Fruit fly (Drosophila melanogaster) whole organism, embryonic: ENCODE data around the gene Acp65Aa.
A peak's percentile ranks its signal among the peaks of the same experiment; 100 is the strongest.

ENCODE experiments used
- ATbp ChIP-seq: fragments of 200-800 bp; sonication (Bioruptor generic); optimal IDR thresholded peaks from 2 replicates; lab custom pipeline; 2017; ENCODE audit warnings: missing biosample characterization, mild to moderate bottlenecking, missing genetic modification characterization, missing genetic modification reagents
- Antp ChIP-seq: fragments of 200-800 bp; sonication (Bioruptor generic); optimal IDR thresholded peaks from 3 replicates; lab custom pipeline; 2016; ENCODE audit warnings: missing biosample characterization, missing genetic modification characterization
- CG10565 ChIP-seq: fragments of 200-800 bp; sonication (Bioruptor generic); optimal IDR thresholded peaks from 3 replicates; lab custom pipeline; 2016; ENCODE audit warnings: missing biosample characterization, mild to moderate bottlenecking, missing genetic modification characterization
- CG12769 ChIP-seq: fragments of 200-800 bp; sonication (Bioruptor generic); optimal IDR thresholded peaks from 2 replicates; lab custom pipeline; 2019; ENCODE audit warnings: missing biosample characterization, mild to moderate bottlenecking, missing genetic modification characterization, moderate library complexity
- CG13287 ChIP-seq: fragments of 200-800 bp; sonication (Bioruptor generic); IDR thresholded peaks from 2 replicates; pipeline ENCODE4 v1.3.6; 2022; ENCODE audit warnings: missing biosample characterization, missing genetic modification characterization; ENCODE audit not compliant: partially characterized antibody
- CG13296 ChIP-seq: fragments of 200-800 bp; sonication (Bioruptor generic); optimal IDR thresholded peaks from 3 replicates; lab custom pipeline; 2018; ENCODE audit warnings: missing biosample characterization, mild to moderate bottlenecking, missing genetic modification characterization
- CG13775 ChIP-seq: fragments of 200-800 bp; sonication (Bioruptor generic); optimal IDR thresholded peaks from 3 replicates; lab custom pipeline; 2017; ENCODE audit warnings: missing biosample characterization, mild to moderate bottlenecking, missing genetic modification characterization
- CG14710 ChIP-seq: fragments of 200-800 bp; sonication (Bioruptor generic); optimal IDR thresholded peaks from 3 replicates; lab custom pipeline; 2019; ENCODE audit warnings: missing biosample characterization, mild to moderate bottlenecking, missing genetic modification characterization, moderate library complexity
- CG17328 ChIP-seq: fragments of 200-800 bp; sonication (Bioruptor generic); IDR thresholded peaks from 2 replicates; pipeline ENCODE4 v1.3.6; 2022; ENCODE audit warnings: missing biosample characterization, missing genetic modification characterization
- CG2875 ChIP-seq: fragments of 200-800 bp; sonication (Bioruptor generic); optimal IDR thresholded peaks from 2 replicates; lab custom pipeline; 2017; ENCODE audit warnings: missing biosample characterization, mild to moderate bottlenecking, missing genetic modification characterization, missing genetic modification reagents
- CG6791 ChIP-seq: fragments of 200-800 bp; sonication (Bioruptor generic); IDR thresholded peaks from 3 replicates; pipeline ENCODE4 v1.3.6; 2022; ENCODE audit warnings: missing biosample characterization, missing genetic modification characterization; ENCODE audit not compliant: partially characterized antibody
- CG7357 ChIP-seq: fragments of 200-800 bp; sonication (Bioruptor generic); IDR thresholded peaks from 3 replicates; pipeline ENCODE4 v1.3.6; 2022; ENCODE audit warnings: missing biosample characterization, missing genetic modification characterization
- CG8924 ChIP-seq: fragments of 200-800 bp; optimal IDR thresholded peaks from 3 replicates; lab custom pipeline; 2019; ENCODE audit warnings: missing biosample characterization, mild to moderate bottlenecking, missing genetic modification characterization, moderate library complexity
- CG9215 ChIP-seq: fragments of 200-800 bp; sonication (Bioruptor generic); IDR thresholded peaks from 2 replicates; pipeline ENCODE4 v1.3.6; 2022; ENCODE audit warnings: missing biosample characterization, missing genetic modification characterization
- CG9817 ChIP-seq: fragments of 200-800 bp; sonication (Bioruptor generic); optimal IDR thresholded peaks from 2 replicates; lab custom pipeline; 2018; ENCODE audit warnings: missing biosample characterization, mild to moderate bottlenecking, missing genetic modification characterization, moderate library complexity
- D19B ChIP-seq: fragments of 200-800 bp; sonication (Bioruptor generic); optimal IDR thresholded peaks from 2 replicates; lab custom pipeline; 2017; ENCODE audit warnings: missing biosample characterization, mild to moderate bottlenecking, missing genetic modification characterization
- Deaf1 ChIP-seq: fragments of 200-800 bp; optimal IDR thresholded peaks from 3 replicates; lab custom pipeline; 2019; ENCODE audit warnings: missing biosample characterization, mild to moderate bottlenecking, missing genetic modification characterization, moderate library complexity
- Dip2 ChIP-seq: fragments of 200-800 bp; sonication (Bioruptor generic); IDR thresholded peaks from 2 replicates; pipeline ENCODE4 v1.3.6; 2022; ENCODE audit warnings: missing biosample characterization, missing genetic modification characterization
- E2f2 ChIP-seq: fragments of 200-800 bp; sonication (Bioruptor generic); IDR thresholded peaks from 2 replicates; pipeline ENCODE4 v1.3.6; 2022; ENCODE audit warnings: missing biosample characterization, missing genetic modification characterization
- ERR ChIP-seq: fragments of 200-800 bp; sonication (Bioruptor generic); optimal IDR thresholded peaks from 2 replicates; lab custom pipeline; 2016; ENCODE audit warnings: missing biosample characterization, missing genetic modification characterization
- Elba2 ChIP-seq: fragments of 200-800 bp; sonication (Bioruptor generic); optimal IDR thresholded peaks from 3 replicates; lab custom pipeline; 2016; ENCODE audit warnings: missing biosample characterization, missing genetic modification characterization
- Fer3 ChIP-seq: fragments of 200-800 bp; sonication (Bioruptor generic); optimal IDR thresholded peaks from 2 replicates; lab custom pipeline; 2018; ENCODE audit warnings: missing biosample characterization, mild to moderate bottlenecking, missing genetic modification characterization, moderate library complexity
- Hsf ChIP-seq: fragments of 200-800 bp; sonication (Bioruptor generic); optimal IDR thresholded peaks from 3 replicates; lab custom pipeline; 2016; ENCODE audit warnings: missing biosample characterization, missing genetic modification characterization
- Jarid2 ChIP-seq: fragments of 200-800 bp; sonication (Bioruptor generic); optimal IDR thresholded peaks from 3 replicates; lab custom pipeline; 2017; ENCODE audit warnings: mild to moderate bottlenecking, missing biosample characterization, missing genetic modification reagents, missing genetic modification characterization
- MBD-R2 ChIP-seq: fragments of 200-800 bp; sonication (Bioruptor generic); IDR thresholded peaks from 2 replicates; pipeline ENCODE4 v1.3.6; 2022; ENCODE audit warnings: missing biosample characterization, missing genetic modification characterization
- MESR4 ChIP-seq: fragments of 200-800 bp; sonication (Bioruptor generic); optimal IDR thresholded peaks from 2 replicates; lab custom pipeline; 2018; ENCODE audit warnings: missing biosample characterization, mild to moderate bottlenecking, missing genetic modification characterization, moderate library complexity
- Ptx1 ChIP-seq: fragments of 200-800 bp; sonication (Bioruptor generic); IDR thresholded peaks from 2 replicates; pipeline ENCODE4 v1.3.6; 2022; ENCODE audit warnings: missing biosample characterization, missing genetic modification characterization
- Rfx ChIP-seq: fragments of 200-800 bp; sonication (Bioruptor generic); IDR thresholded peaks from 2 replicates; pipeline ENCODE4 v1.3.6; 2022; ENCODE audit warnings: missing biosample characterization, missing genetic modification characterization
- Sin3A ChIP-seq: fragments of >200 bp; optimal IDR thresholded peaks from 2 replicates; lab custom pipeline; 2018
- Sox100B ChIP-seq: fragments of 200-800 bp; sonication (Bioruptor generic); optimal IDR thresholded peaks from 3 replicates; lab custom pipeline; 2018; ENCODE audit warnings: missing biosample characterization, mild to moderate bottlenecking, missing genetic modification characterization
- Stat92E ChIP-seq, 3 experiments: fragments of >200 bp in 2 of 3; fragments of 200-800 bp in 1 of 3; sonication (Bioruptor generic) in 1 of 3; optimal IDR thresholded peaks; 2 replicates each; lab custom pipeline; 2017 to 2019; ENCODE audit warnings: missing biosample characterization in 3 of 3, missing genetic modification characterization in 3 of 3, mild to moderate bottlenecking in 1 of 3, moderate library complexity in 1 of 3
- Vsx1 ChIP-seq: fragments of 200-800 bp; sonication (Bioruptor generic); optimal IDR thresholded peaks from 2 replicates; lab custom pipeline; 2017; ENCODE audit warnings: missing biosample characterization, mild to moderate bottlenecking, missing genetic modification characterization, missing genetic modification reagents
- ac ChIP-seq: fragments of 200-800 bp; sonication (Bioruptor generic); optimal IDR thresholded peaks from 3 replicates; lab custom pipeline; 2017; ENCODE audit warnings: missing biosample characterization, mild to moderate bottlenecking, missing genetic modification characterization
- bbx ChIP-seq: fragments of 200-800 bp; sonication (Bioruptor generic); IDR thresholded peaks from 2 replicates; pipeline ENCODE4 v1.3.6; 2022; ENCODE audit warnings: missing biosample characterization, missing genetic modification characterization; ENCODE audit not compliant: partially characterized antibody
- crc ChIP-seq: fragments of 200-800 bp; sonication (Bioruptor generic); optimal IDR thresholded peaks from 2 replicates; lab custom pipeline; 2016; ENCODE audit warnings: missing biosample characterization, missing genetic modification characterization
- crp ChIP-seq, 2 experiments: fragments of 200-800 bp; sonication (Bioruptor generic); optimal IDR thresholded peaks; 2 replicates in 1 of 2; 3 replicates in 1 of 2; lab custom pipeline; 2017; ENCODE audit warnings: missing biosample characterization in 2 of 2, missing genetic modification characterization in 2 of 2, mild to moderate bottlenecking in 1 of 2, moderate library complexity in 1 of 2
- danr ChIP-seq: fragments of 200-800 bp; sonication (Bioruptor generic); IDR thresholded peaks from 2 replicates; pipeline ENCODE4 v1.3.6; 2022; ENCODE audit warnings: missing biosample characterization, missing genetic modification characterization
- lbe ChIP-seq: fragments of 200-800 bp; sonication (Bioruptor generic); optimal IDR thresholded peaks from 2 replicates; lab custom pipeline; 2016; ENCODE audit warnings: missing biosample characterization, mild to moderate bottlenecking, missing genetic modification characterization
- lilli ChIP-seq: fragments of 200-800 bp; sonication (Bioruptor generic); optimal IDR thresholded peaks from 3 replicates; lab custom pipeline; 2016; ENCODE audit warnings: missing biosample characterization, missing genetic modification characterization
- luna ChIP-seq: fragments of 200-800 bp; sonication (Bioruptor generic); optimal IDR thresholded peaks from 2 replicates; lab custom pipeline; 2016; ENCODE audit warnings: missing biosample characterization, missing genetic modification characterization
- oc ChIP-seq: fragments of 200-800 bp; sonication (Bioruptor generic); optimal IDR thresholded peaks from 2 replicates; lab custom pipeline; 2018; ENCODE audit warnings: missing biosample characterization, mild to moderate bottlenecking, missing genetic modification characterization, moderate library complexity
- pfk ChIP-seq: fragments of 200-800 bp; sonication (Bioruptor generic); optimal IDR thresholded peaks from 2 replicates; lab custom pipeline; 2018; ENCODE audit warnings: missing biosample characterization, mild to moderate bottlenecking, missing genetic modification characterization, moderate library complexity
- pita ChIP-seq: fragments of 200-800 bp; sonication (Bioruptor generic); optimal IDR thresholded peaks from 2 replicates; lab custom pipeline; 2017; ENCODE audit warnings: missing biosample characterization, mild to moderate bottlenecking, missing genetic modification characterization
- pros ChIP-seq: fragments of 200-800 bp; sonication (Bioruptor generic); optimal IDR thresholded peaks from 3 replicates; lab custom pipeline; 2019; ENCODE audit warnings: missing biosample characterization, mild to moderate bottlenecking, missing genetic modification characterization, moderate library complexity
- ranshi ChIP-seq: fragments of 200-800 bp; sonication (Bioruptor generic); IDR thresholded peaks from 2 replicates; pipeline ENCODE4 v1.3.6; 2022; ENCODE audit warnings: missing biosample characterization, missing genetic modification characterization
- row ChIP-seq: fragments of 200-800 bp; sonication (Bioruptor generic); IDR thresholded peaks from 3 replicates; pipeline ENCODE4 v1.3.6; 2022; ENCODE audit warnings: missing biosample characterization, missing genetic modification characterization
- sug ChIP-seq: fragments of 200-800 bp; optimal IDR thresholded peaks from 2 replicates; lab custom pipeline; 2019; ENCODE audit warnings: missing biosample characterization, mild to moderate bottlenecking, missing genetic modification characterization, moderate library complexity
- tx ChIP-seq: fragments of 200-800 bp; sonication (Bioruptor generic); optimal IDR thresholded peaks from 2 replicates; lab custom pipeline; 2016; ENCODE audit warnings: missing biosample characterization, missing genetic modification characterization

Acp65Aa gene

dm6 chr3L:6124616-6125408, 27.7 kb downstream of the Acp65Aa start (continued):
- TF ChIP-seq Deaf1 (tag; lab: Kevin White, UChicago) (peak; percentile 3), CG13775 (GFP tag; lab: Kevin White, UChicago) (peak; percentile 62), MBD-R2 (GFP tag; lab: Robert Waterston, UW) (peak; percentile 45; the same call in 1 of the 2 replicates), oc (tag; lab: Kevin White, UChicago) (peak; percentile 12), lbe (no peak), pros (GFP tag; lab: Kevin White, UChicago) (no peak), pfk (peak; percentile 60), CG8924 (tag; lab: Kevin White, UChicago) (no peak), CG13287 (GFP tag; lab: Robert Waterston, UW) (no peak; the same call in 1 of the 2 replicates), crc (GFP tag; lab: Kevin White, UChicago) (peak; percentile 63), bbx (GFP tag; lab: Robert Waterston, UW) (no peak), Elba2 (GFP tag; lab: Kevin White, UChicago) (peak; percentile 52), CG14710 (tag; lab: Kevin White, UChicago) (peak; percentile 61), CG7357 (GFP tag; lab: Robert Waterston, UW) (peak; percentile 88), tx (no peak), Sox100B (GFP tag; lab: Kevin White, UChicago) (peak; percentile 75), sug (tag; lab: Kevin White, UChicago) (no peak), ATbp (GFP tag; lab: Kevin White, UChicago) (peak; percentile 81), CG17328 (GFP tag; lab: Robert Waterston, UW) (peak; percentile 89), CG9215 (GFP tag; lab: Robert Waterston, UW) (peak; percentile 28; the same call in 1 of the 2 replicates), row (peak; percentile 22; the same call in 1 of the 3 replicates), Fer3 (tag; lab: Kevin White, UChicago) (peak; percentile 75), Antp (GFP tag; lab: Kevin White, UChicago) (peak; percentile 50), ranshi (GFP tag; lab: Robert Waterston, UW) (peak; percentile 76; the same call in 1 of the 2 replicates), luna (GFP tag; lab: Kevin White, UChicago) (peak; percentile 81), crp (GFP tag; optimal IDR thresholded peaks at IDR 0.05; lab: Kevin White, UChicago) (peak in 1 of 2 experiments; percentile 22), Ptx1 (peak; percentile 78), D19B (GFP tag; lab: Kevin White, UChicago) (peak; percentile 57), CG9817 (tag; lab: Kevin White, UChicago) (peak; percentile 70), CG2875 (peak; percentile 84), Rfx (GFP tag; lab: Robert Waterston, UW) (peak; percentile 91), CG13296 (GFP tag; lab: Kevin White, UChicago) (peak; percentile 85), Jarid2 (GFP tag; lab: Kevin White, UChicago) (peak; percentile 58), CG12769 (tag; lab: Kevin White, UChicago) (peak; percentile 88), CG6791 (GFP tag; lab: Robert Waterston, UW) (no peak), lilli (GFP tag; lab: Kevin White, UChicago) (peak; percentile 32), ac (GFP tag; lab: Kevin White, UChicago) (peak; percentile 49), Vsx1 (GFP tag; lab: Kevin White, UChicago) (peak; percentile 82), Stat92E (GFP tag; optimal IDR thresholded peaks at IDR 0.05; lab: Kevin White, UChicago) (no peak), Hsf (GFP tag; lab: Kevin White, UChicago) (peak; percentile 53), Sin3A (lab: Kevin White, UChicago) (peak; percentile 43), MESR4 (peak; percentile 18), pita (GFP tag; lab: Kevin White, UChicago) (peak; percentile 74), danr (GFP tag; lab: Robert Waterston, UW) (peak; percentile 41; the same call in 1 of the 2 replicates), E2f2 (GFP tag; lab: Robert Waterston, UW) (peak; percentile 64), Dip2 (no peak), CG10565 (GFP tag; lab: Kevin White, UChicago) (peak; percentile 24), ERR (GFP tag; lab: Kevin White, UChicago) (peak; percentile 69)
